Fruit fly (Drosophila melanogaster) whole organism, embryonic: ENCODE data around the gene Paris.

Experiments
- B-H1 ChIP-seq: fragments of 200-800 bp; sonication (Bioruptor generic); IDR thresholded peaks from 3 replicates; pipeline ENCODE4 v1.3.6; 2022; ENCODE audit warnings: missing biosample characterization, missing genetic modification characterization
- CG10565 ChIP-seq: fragments of 200-800 bp; sonication (Bioruptor generic); optimal IDR thresholded peaks from 3 replicates; lab custom pipeline; 2016; ENCODE audit warnings: missing biosample characterization, mild to moderate bottlenecking, missing genetic modification characterization
- CG10959 ChIP-seq: fragments of 200-800 bp; sonication (Bioruptor generic); IDR thresholded peaks from 2 replicates; pipeline ENCODE4 v1.3.6; 2022; ENCODE audit warnings: missing biosample characterization, missing genetic modification characterization
- CG11085 ChIP-seq: fragments of 200-800 bp; sonication (Bioruptor generic); IDR thresholded peaks from 2 replicates; pipeline ENCODE4 v1.3.6; 2022; ENCODE audit warnings: missing biosample characterization, missing genetic modification characterization
- CG12104 ChIP-seq: fragments of 200-800 bp; sonication (Bioruptor generic); optimal IDR thresholded peaks from 3 replicates; lab custom pipeline; 2016; ENCODE audit warnings: missing biosample characterization, missing genetic modification characterization
- CG13424 ChIP-seq: fragments of 200-800 bp; sonication (Bioruptor generic); optimal IDR thresholded peaks from 2 replicates; lab custom pipeline; 2019; ENCODE audit warnings: missing biosample characterization, mild to moderate bottlenecking, missing genetic modification characterization, moderate library complexity
- CG14965 ChIP-seq: fragments of 200-800 bp; sonication (Bioruptor generic); optimal IDR thresholded peaks from 2 replicates; lab custom pipeline; 2016; ENCODE audit warnings: missing biosample characterization, missing genetic modification characterization, borderline replicate concordance
- CG15514 ChIP-seq: fragments of 200-800 bp; sonication (Bioruptor generic); optimal IDR thresholded peaks from 3 replicates; lab custom pipeline; 2017; ENCODE audit warnings: missing biosample characterization, missing genetic modification characterization, mild to moderate bottlenecking, moderate library complexity, missing genetic modification reagents
- CG2199 ChIP-seq: fragments of 200-800 bp; sonication (Bioruptor generic); IDR thresholded peaks from 3 replicates; pipeline ENCODE4 v1.3.6; 2022; ENCODE audit warnings: missing biosample characterization, missing genetic modification characterization
- CG4360 ChIP-seq: fragments of 200-800 bp; sonication (Bioruptor generic); IDR thresholded peaks from 2 replicates; pipeline ENCODE4 v1.3.6; 2022; ENCODE audit warnings: missing biosample characterization, missing genetic modification characterization
- CG4820 ChIP-seq: fragments of 200-800 bp; sonication (Bioruptor generic); optimal IDR thresholded peaks from 3 replicates; lab custom pipeline; 2016; ENCODE audit warnings: missing biosample characterization, missing genetic modification characterization
- CG6791 ChIP-seq: fragments of 200-800 bp; sonication (Bioruptor generic); IDR thresholded peaks from 3 replicates; pipeline ENCODE4 v1.3.6; 2022; ENCODE audit warnings: missing biosample characterization, missing genetic modification characterization; ENCODE audit not compliant: partially characterized antibody
- CG7271 ChIP-seq: fragments of 200-800 bp; sonication (Bioruptor generic); optimal IDR thresholded peaks from 2 replicates; lab custom pipeline; 2018; ENCODE audit warnings: missing biosample characterization, mild to moderate bottlenecking, missing genetic modification characterization, moderate library complexity
- CG7839 ChIP-seq: fragments of 200-800 bp; sonication (Bioruptor generic); optimal IDR thresholded peaks from 3 replicates; lab custom pipeline; 2018; ENCODE audit warnings: missing biosample characterization, mild to moderate bottlenecking, missing genetic modification characterization, moderate library complexity
- CG8281 ChIP-seq: fragments of 200-800 bp; sonication (Bioruptor generic); optimal IDR thresholded peaks from 2 replicates; lab custom pipeline; 2018; ENCODE audit warnings: missing biosample characterization, mild to moderate bottlenecking, missing genetic modification characterization, moderate library complexity
- CG9215 ChIP-seq: fragments of 200-800 bp; sonication (Bioruptor generic); IDR thresholded peaks from 2 replicates; pipeline ENCODE4 v1.3.6; 2022; ENCODE audit warnings: missing biosample characterization, missing genetic modification characterization
- CG9437 ChIP-seq: fragments of 200-800 bp; sonication (Bioruptor generic); optimal IDR thresholded peaks from 2 replicates; lab custom pipeline; 2018; ENCODE audit warnings: missing biosample characterization, mild to moderate bottlenecking, missing genetic modification characterization
- Deaf1 ChIP-seq: fragments of 200-800 bp; optimal IDR thresholded peaks from 3 replicates; lab custom pipeline; 2019; ENCODE audit warnings: missing biosample characterization, mild to moderate bottlenecking, missing genetic modification characterization, moderate library complexity
- HHEX ChIP-seq: fragments of 200-800 bp; sonication (Bioruptor generic); optimal IDR thresholded peaks from 3 replicates; lab custom pipeline; 2017; ENCODE audit warnings: missing biosample characterization, mild to moderate bottlenecking, missing genetic modification characterization, missing genetic modification reagents
- Hsf ChIP-seq: fragments of 200-800 bp; sonication (Bioruptor generic); optimal IDR thresholded peaks from 3 replicates; lab custom pipeline; 2016; ENCODE audit warnings: missing biosample characterization, missing genetic modification characterization
- Kr ChIP-seq: fragments of 200-800 bp; sonication (Bioruptor generic); optimal IDR thresholded peaks from 2 replicates; lab custom pipeline; 2017; ENCODE audit warnings: missing biosample characterization, mild to moderate bottlenecking, missing genetic modification characterization
- Lhr ChIP-seq: fragments of 200-800 bp; sonication (Bioruptor generic); optimal IDR thresholded peaks from 3 replicates; lab custom pipeline; 2017; ENCODE audit warnings: mild to moderate bottlenecking, missing biosample characterization, missing genetic modification reagents, missing genetic modification characterization
- MBD-R2 ChIP-seq: fragments of 200-800 bp; sonication (Bioruptor generic); IDR thresholded peaks from 2 replicates; pipeline ENCODE4 v1.3.6; 2022; ENCODE audit warnings: missing biosample characterization, missing genetic modification characterization
- Mrtf ChIP-seq: fragments of 200-800 bp; sonication (Bioruptor generic); IDR thresholded peaks from 3 replicates; pipeline ENCODE4 v1.3.6; 2022; ENCODE audit warnings: missing biosample characterization, missing genetic modification characterization
- NfI ChIP-seq: fragments of 200-800 bp; sonication (Bioruptor generic); optimal IDR thresholded peaks from 3 replicates; lab custom pipeline; 2018; ENCODE audit warnings: missing biosample characterization, mild to moderate bottlenecking, missing genetic modification characterization, moderate library complexity
- Oli ChIP-seq: fragments of 200-800 bp; sonication (Bioruptor generic); optimal IDR thresholded peaks from 2 replicates; lab custom pipeline; 2018; ENCODE audit warnings: missing biosample characterization, mild to moderate bottlenecking, missing genetic modification characterization, moderate library complexity
- Sry-δ ChIP-seq: fragments of 200-800 bp; sonication (Bioruptor generic); optimal IDR thresholded peaks from 2 replicates; lab custom pipeline; 2016; ENCODE audit warnings: missing biosample characterization, missing genetic modification characterization
- TFAM ChIP-seq: fragments of 200-800 bp; sonication (Bioruptor generic); optimal IDR thresholded peaks from 2 replicates; lab custom pipeline; 2017; ENCODE audit warnings: missing biosample characterization, missing genetic modification characterization, inconsistent platforms
- Vsx1 ChIP-seq: fragments of 200-800 bp; sonication (Bioruptor generic); optimal IDR thresholded peaks from 2 replicates; lab custom pipeline; 2017; ENCODE audit warnings: missing biosample characterization, mild to moderate bottlenecking, missing genetic modification characterization, missing genetic modification reagents
- al ChIP-seq: fragments of 200-800 bp; sonication (Bioruptor generic); IDR thresholded peaks from 2 replicates; pipeline ENCODE4 v1.3.6; 2022; ENCODE audit warnings: missing biosample characterization, missing genetic modification characterization
- ap ChIP-seq: fragments of 200-800 bp; sonication (Bioruptor generic); IDR thresholded peaks from 2 replicates; pipeline ENCODE4 v1.3.6; 2022; ENCODE audit warnings: missing biosample characterization, missing genetic modification characterization
- ato ChIP-seq: fragments of 200-800 bp; sonication (Bioruptor generic); IDR thresholded peaks from 2 replicates; pipeline ENCODE4 v1.3.6; 2022; ENCODE audit warnings: missing biosample characterization, missing genetic modification characterization; ENCODE audit not compliant: partially characterized antibody
- az2 ChIP-seq: fragments of 200-800 bp; sonication (Bioruptor generic); optimal IDR thresholded peaks from 3 replicates; lab custom pipeline; 2016; ENCODE audit warnings: missing biosample characterization, missing genetic modification characterization
- crc ChIP-seq: fragments of 200-800 bp; sonication (Bioruptor generic); optimal IDR thresholded peaks from 2 replicates; lab custom pipeline; 2016; ENCODE audit warnings: missing biosample characterization, missing genetic modification characterization
- grn ChIP-seq: fragments of 200-800 bp; sonication (Bioruptor generic); optimal IDR thresholded peaks from 3 replicates; lab custom pipeline; 2017; ENCODE audit warnings: missing biosample characterization, missing genetic modification characterization
- insv ChIP-seq, 2 experiments: fragments of 200-800 bp; sonication (Bioruptor generic); optimal IDR thresholded peaks; 3 replicates each; lab custom pipeline; 2016 to 2018; ENCODE audit warnings: missing biosample characterization in 2 of 2, missing genetic modification characterization in 2 of 2
- jumu ChIP-seq: fragments of 200-800 bp; sonication (Bioruptor generic); optimal IDR thresholded peaks from 3 replicates; lab custom pipeline; 2016; ENCODE audit warnings: missing biosample characterization, missing genetic modification characterization
- mam ChIP-seq: fragments of 200-800 bp; sonication (Bioruptor generic); optimal IDR thresholded peaks from 3 replicates; lab custom pipeline; 2016; ENCODE audit warnings: missing biosample characterization, missing genetic modification characterization
- nau ChIP-seq: fragments of 200-800 bp; sonication (Bioruptor generic); optimal IDR thresholded peaks from 3 replicates; lab custom pipeline; 2017; ENCODE audit warnings: missing biosample characterization, mild to moderate bottlenecking, missing genetic modification characterization, missing genetic modification reagents
- org-1 ChIP-seq: fragments of 200-800 bp; sonication (Bioruptor generic); optimal IDR thresholded peaks from 2 replicates; lab custom pipeline; 2017; ENCODE audit warnings: missing biosample characterization, missing genetic modification characterization
- prd ChIP-seq, 3 experiments: fragments of >200 bp in 2 of 3; fragments of 200-800 bp in 1 of 3; sonication (Bioruptor generic) in 1 of 3; optimal IDR thresholded peaks in 2 of 3; IDR thresholded peaks in 1 of 3; 2 replicates in 2 of 3; 3 replicates in 1 of 3; pipeline versions ENCODE4 v1.3.6 to Lab custom; 2017 to 2022; ENCODE audit warnings: missing biosample characterization in 1 of 3, missing genetic modification characterization in 1 of 3
- pros ChIP-seq: fragments of 200-800 bp; sonication (Bioruptor generic); optimal IDR thresholded peaks from 3 replicates; lab custom pipeline; 2019; ENCODE audit warnings: missing biosample characterization, mild to moderate bottlenecking, missing genetic modification characterization, moderate library complexity
- pzg ChIP-seq: fragments of 200-800 bp; sonication (Bioruptor generic); optimal IDR thresholded peaks from 3 replicates; lab custom pipeline; 2018; ENCODE audit warnings: missing biosample characterization, mild to moderate bottlenecking, missing genetic modification characterization, moderate library complexity
- rib ChIP-seq: fragments of 200-800 bp; sonication (Bioruptor generic); IDR thresholded peaks from 2 replicates; pipeline ENCODE4 v1.3.6; 2022; ENCODE audit warnings: missing biosample characterization, missing genetic modification characterization
- row ChIP-seq: fragments of 200-800 bp; sonication (Bioruptor generic); IDR thresholded peaks from 3 replicates; pipeline ENCODE4 v1.3.6; 2022; ENCODE audit warnings: missing biosample characterization, missing genetic modification characterization
- sens ChIP-seq: fragments of 200-800 bp; sonication (Bioruptor generic); peaks from one replicate; lab custom pipeline; 2016; ENCODE audit warnings: missing biosample characterization, missing genetic modification characterization
- sim ChIP-seq: fragments of 200-800 bp; sonication (Bioruptor generic); IDR thresholded peaks from 2 replicates; pipeline ENCODE4 v1.3.6; 2022; ENCODE audit warnings: missing biosample characterization, missing genetic modification characterization
- sr ChIP-seq: fragments of 200-800 bp; sonication (Bioruptor generic); IDR thresholded peaks from 3 replicates; pipeline ENCODE4 v1.3.6; 2022; ENCODE audit warnings: missing biosample characterization, missing genetic modification characterization
- usp ChIP-seq: fragments of >200 bp; optimal IDR thresholded peaks from 2 replicates; lab custom pipeline; 2017; ENCODE audit warnings: missing biosample characterization, missing genetic modification characterization
- zen2 ChIP-seq: fragments of 200-800 bp; sonication (Bioruptor generic); IDR thresholded peaks from 3 replicates; pipeline ENCODE4 v1.3.6; 2022; ENCODE audit warnings: missing biosample characterization, missing genetic modification characterization; ENCODE audit not compliant: partially characterized antibody

The Paris gene

dm6 chr2L:4448582-4449016 is 14.8 kb upstream of the Paris start, which contains the start of gene MFS18 (continued):
- TF ChIP-seq Sry-δ (GFP tag; lab: Kevin White, UChicago) (peak; percentile 48), ap (GFP tag; lab: Robert Waterston, UW) (peak; percentile 98), grn (GFP tag; lab: Kevin White, UChicago) (peak; percentile 74), Mrtf (GFP tag; lab: Robert Waterston, UW) (peak; percentile 96), CG15514 (GFP tag; lab: Kevin White, UChicago) (peak; percentile 94), insv (GFP tag; optimal IDR thresholded peaks at IDR 0.05; lab: Kevin White, UChicago) (peak in 1 of 2 experiments; percentile 54), ato (GFP tag; lab: Robert Waterston, UW) (peak; percentile 92), CG9215 (peak; percentile 97), az2 (peak; percentile 97), sim (GFP tag; lab: Robert Waterston, UW) (peak; percentile 99), CG2199 (peak; percentile 99), CG9437 (GFP tag; lab: Kevin White, UChicago) (peak; percentile 91), Vsx1 (GFP tag; lab: Kevin White, UChicago) (no peak), jumu (GFP tag; lab: Kevin White, UChicago) (peak; percentile 74), usp (GFP tag; lab: Kevin White, UChicago) (no peak), mam (peak; percentile 97), nau (no peak), al (GFP tag; lab: Robert Waterston, UW) (peak; percentile 99), CG7271 (peak; percentile 99), MBD-R2 (GFP tag; lab: Robert Waterston, UW) (peak; percentile 98), CG10565 (GFP tag; lab: Kevin White, UChicago) (peak; percentile 84), row (peak; percentile 100), sr (GFP tag; lab: Robert Waterston, UW) (peak; percentile 95), pros (no peak), CG12104 (GFP tag; lab: Kevin White, UChicago) (peak; percentile 94), Deaf1 (tag; lab: Kevin White, UChicago) (peak; percentile 69), zen2 (GFP tag; lab: Robert Waterston, UW) (peak; percentile 77), CG6791 (GFP tag; lab: Robert Waterston, UW) (peak; percentile 88), Hsf (peak; percentile 94), CG4820 (GFP tag; lab: Kevin White, UChicago) (peak; percentile 95), CG7839 (peak; percentile 98), Kr (GFP tag; lab: Kevin White, UChicago) (no peak), B-H1 (GFP tag; lab: Robert Waterston, UW) (peak; percentile 99), TFAM (GFP tag; lab: Kevin White, UChicago) (peak; percentile 94), pzg (GFP tag; lab: Kevin White, UChicago) (peak; percentile 45), CG8281 (tag; lab: Kevin White, UChicago) (peak; percentile 91), CG4360 (peak; percentile 90), org-1 (peak; percentile 91), NfI (GFP tag; lab: Kevin White, UChicago) (peak; percentile 92), sens (peak; percentile 97), rib (GFP tag; lab: Robert Waterston, UW) (peak; percentile 97), crc (GFP tag; lab: Kevin White, UChicago) (peak; percentile 92), CG14965 (GFP tag; lab: Kevin White, UChicago) (no peak), HHEX (GFP tag; lab: Kevin White, UChicago) (peak; percentile 98), CG13424 (peak; percentile 92), CG11085 (GFP tag; lab: Robert Waterston, UW) (peak; percentile 98), Lhr (GFP tag; lab: Kevin White, UChicago) (peak; percentile 89), Oli (tag; lab: Kevin White, UChicago) (peak; percentile 95), CG10959 (GFP tag; lab: Robert Waterston, UW) (peak; percentile 98), prd (optimal IDR thresholded peaks at IDR 0.05; lab: Kevin White, UChicago) (no peak), prd (GFP tag; IDR thresholded peaks at IDR 0.05; lab: Robert Waterston, UW) (peak; percentile 100)
